Worm (Caenorhabditis elegans): ENCODE measurements around the gene msp-152.

DNA sequence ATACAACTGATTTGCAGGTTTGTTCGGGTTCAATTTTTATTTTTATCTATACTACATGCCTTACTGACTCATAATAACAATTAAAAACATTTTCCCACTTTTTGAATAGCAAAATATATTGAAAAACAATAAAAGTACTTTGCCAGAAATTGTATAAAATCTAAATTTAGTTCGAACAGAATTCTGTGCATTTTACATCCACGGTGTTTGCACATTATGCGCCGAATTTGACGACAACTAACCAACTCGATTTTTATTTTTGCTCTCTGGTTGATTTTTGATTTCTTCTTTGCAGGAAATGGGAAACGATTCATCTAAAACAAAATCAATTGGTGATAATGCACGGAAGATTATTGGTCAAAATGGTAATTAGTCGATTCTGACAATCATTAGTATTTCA is 13.9 kb downstream of the msp-152 start:
- TF ChIP-seq nhr-11 (tag; optimal IDR thresholded peaks at IDR 0.05) = no peak
- TF ChIP-seq unc-62 (GFP tag; optimal IDR thresholded peaks at IDR 0.05) = no peak
- no peak for TF ChIP-seq ztf-4 (tag; optimal IDR thresholded peaks at IDR 0.05)
- TF ChIP-seq nhr-28 (tag; optimal IDR thresholded peaks at IDR 0.05) = no peak
- no peak for TF ChIP-seq ztf-11 (tag; optimal IDR thresholded peaks at IDR 0.05)
- TF ChIP-seq fkh-2 (tag; optimal IDR thresholded peaks at IDR 0.05) = no peak
- no peak for TF ChIP-seq snpc-4 (tag; optimal IDR thresholded peaks at IDR 0.05)
- no peak for TF ChIP-seq nhr-23 (tag; optimal IDR thresholded peaks at IDR 0.05)
- TF ChIP-seq pqm-1 (tag; optimal IDR thresholded peaks at IDR 0.05) = no peak
- no peak for TF ChIP-seq R02D3.7 (tag; optimal IDR thresholded peaks at IDR 0.05)
- TF ChIP-seq lin-39 (tag; optimal IDR thresholded peaks at IDR 0.05) = no peak
- no peak for TF ChIP-seq aly-2 (tag; optimal IDR thresholded peaks at IDR 0.05)
- TF ChIP-seq unc-39 (tag; optimal IDR thresholded peaks at IDR 0.05) = no peak

Data from whole organism, L3 larva.